Fruit fly (Drosophila melanogaster) whole organism, wandering third instar larva: ENCODE results near the gene CG31760.

Experiments used
- Dfd ChIP-seq: fragments of >200 bp; optimal IDR thresholded peaks from 2 replicates; lab custom pipeline; 2017; ENCODE audit warnings: missing biosample characterization, missing genetic modification characterization
- Hnf4 ChIP-seq: fragments of 200-800 bp; sonication (Bioruptor generic); optimal IDR thresholded peaks from 2 replicates; lab custom pipeline; 2016; ENCODE audit warnings: missing biosample characterization, mild to moderate bottlenecking, missing genetic modification characterization
- Hr78 ChIP-seq: fragments of >200 bp; optimal IDR thresholded peaks from 2 replicates; lab custom pipeline; 2017; ENCODE audit warnings: missing biosample characterization, missing genetic modification characterization
- fru ChIP-seq: fragments of 200-800 bp; sonication (Bioruptor generic); optimal IDR thresholded peaks from 3 replicates; lab custom pipeline; 2016; ENCODE audit warnings: missing biosample characterization, mild to moderate bottlenecking, missing genetic modification characterization
- h ChIP-seq: fragments of 200-800 bp; sonication (Bioruptor generic); optimal IDR thresholded peaks from 3 replicates; lab custom pipeline; 2016; ENCODE audit warnings: missing biosample characterization, mild to moderate bottlenecking, missing genetic modification characterization
- pan ChIP-seq: fragments of >200 bp; optimal IDR thresholded peaks from 2 replicates; lab custom pipeline; 2017
- sage ChIP-seq: fragments of 200-800 bp; sonication (Bioruptor generic); optimal IDR thresholded peaks from 2 replicates; lab custom pipeline; 2016; ENCODE audit warnings: missing biosample characterization, mild to moderate bottlenecking, missing genetic modification characterization
- sv ChIP-seq: fragments of 200-800 bp; sonication (Bioruptor generic); optimal IDR thresholded peaks from 3 replicates; lab custom pipeline; 2016; ENCODE audit warnings: missing biosample characterization, missing genetic modification characterization
- woc ChIP-seq: sonication (Bioruptor generic); optimal IDR thresholded peaks from 2 replicates; lab custom pipeline; 2016; ENCODE audit warnings: missing biosample characterization, mild to moderate bottlenecking, missing genetic modification characterization

DNA sequence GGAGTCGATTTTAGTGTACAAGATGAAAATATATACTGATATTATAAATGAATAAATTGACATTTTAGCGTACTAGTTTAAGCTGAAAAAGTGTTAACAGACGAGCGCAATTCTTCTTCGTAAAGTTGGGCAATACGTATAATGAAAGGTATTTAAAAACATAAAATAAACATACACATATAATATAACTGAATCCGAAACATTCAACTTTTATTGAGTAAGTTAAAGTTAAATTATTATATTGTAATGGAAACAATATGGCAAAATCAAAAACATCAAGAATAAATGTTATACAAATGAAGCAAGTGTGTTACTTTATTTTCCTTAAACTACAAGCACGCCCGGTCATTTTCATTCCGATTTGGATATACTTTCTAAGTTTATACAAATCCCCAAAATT is 27.7 kb downstream of the CG31760 start, which contains the start of gene CG17217:
- TF ChIP-seq Hr78 (GFP tag; lab: Kevin White, UChicago) = no peak
- no peak for TF ChIP-seq Hnf4 (GFP tag; lab: Kevin White, UChicago)
- no peak for TF ChIP-seq h
- no peak for TF ChIP-seq Dfd (GFP tag; lab: Kevin White, UChicago)
- no peak for TF ChIP-seq sage (GFP tag; lab: Kevin White, UChicago)
- no peak for TF ChIP-seq fru (GFP tag; lab: Kevin White, UChicago)
- TF ChIP-seq sv (GFP tag; lab: Kevin White, UChicago) = no peak
- no peak for TF ChIP-seq pan (lab: Kevin White, UChicago)
- TF ChIP-seq woc (GFP tag; lab: Kevin White, UChicago) = no peak
